Fruit fly (Drosophila melanogaster) whole organism, embryonic: ENCODE data around the gene Nepl14.

Experiments
- BtbVII ChIP-seq: fragments of 200-800 bp; sonication (Bioruptor generic); optimal IDR thresholded peaks from 3 replicates; lab custom pipeline; 2017; ENCODE audit warnings: missing biosample characterization, mild to moderate bottlenecking, missing genetic modification characterization
- CG1024 ChIP-seq: fragments of 200-800 bp; sonication (Bioruptor generic); IDR thresholded peaks from 2 replicates; pipeline ENCODE4 v1.3.6; 2022; ENCODE audit warnings: missing biosample characterization, missing genetic modification characterization
- CG10543 ChIP-seq: fragments of 200-800 bp; sonication (Bioruptor generic); optimal IDR thresholded peaks from 3 replicates; lab custom pipeline; 2017; ENCODE audit warnings: missing biosample characterization, mild to moderate bottlenecking, missing genetic modification characterization, moderate library complexity
- CG10959 ChIP-seq: fragments of 200-800 bp; sonication (Bioruptor generic); IDR thresholded peaks from 2 replicates; pipeline ENCODE4 v1.3.6; 2022; ENCODE audit warnings: missing biosample characterization, missing genetic modification characterization
- CG11398 ChIP-seq: fragments of 200-800 bp; sonication (Bioruptor generic); optimal IDR thresholded peaks from 2 replicates; lab custom pipeline; 2016; ENCODE audit warnings: missing biosample characterization, missing genetic modification characterization
- CG12104 ChIP-seq: fragments of 200-800 bp; sonication (Bioruptor generic); optimal IDR thresholded peaks from 3 replicates; lab custom pipeline; 2016; ENCODE audit warnings: missing biosample characterization, missing genetic modification characterization
- CG13775 ChIP-seq: fragments of 200-800 bp; sonication (Bioruptor generic); optimal IDR thresholded peaks from 3 replicates; lab custom pipeline; 2017; ENCODE audit warnings: missing biosample characterization, mild to moderate bottlenecking, missing genetic modification characterization
- CG13894 ChIP-seq: fragments of 200-800 bp; sonication (Bioruptor generic); optimal IDR thresholded peaks from 3 replicates; lab custom pipeline; 2018; ENCODE audit warnings: missing biosample characterization, mild to moderate bottlenecking, missing genetic modification characterization, moderate library complexity
- CG14710 ChIP-seq: fragments of 200-800 bp; sonication (Bioruptor generic); optimal IDR thresholded peaks from 3 replicates; lab custom pipeline; 2019; ENCODE audit warnings: missing biosample characterization, mild to moderate bottlenecking, missing genetic modification characterization, moderate library complexity
- CG15073 ChIP-seq: fragments of 200-800 bp; sonication (Bioruptor generic); optimal IDR thresholded peaks from 2 replicates; lab custom pipeline; 2016; ENCODE audit warnings: missing biosample characterization, missing genetic modification characterization
- CG15269 ChIP-seq: fragments of 200-800 bp; sonication (Bioruptor generic); optimal IDR thresholded peaks from 2 replicates; lab custom pipeline; 2018; ENCODE audit warnings: missing biosample characterization, mild to moderate bottlenecking, missing genetic modification characterization, moderate library complexity
- CG1792 ChIP-seq: fragments of 200-800 bp; sonication (Bioruptor generic); optimal IDR thresholded peaks from 2 replicates; lab custom pipeline; 2016; ENCODE audit warnings: missing biosample characterization, missing genetic modification characterization
- CG2116 ChIP-seq: fragments of 200-800 bp; sonication (Bioruptor generic); optimal IDR thresholded peaks from 3 replicates; lab custom pipeline; 2018; ENCODE audit warnings: missing biosample characterization, mild to moderate bottlenecking, missing genetic modification characterization
- CG2129 ChIP-seq: fragments of 200-800 bp; sonication (Bioruptor generic); IDR thresholded peaks from 2 replicates; pipeline ENCODE4 v1.3.6; 2022; ENCODE audit warnings: missing biosample characterization, missing genetic modification characterization; ENCODE audit not compliant: partially characterized antibody
- CG2678 ChIP-seq: fragments of 200-800 bp; sonication (Bioruptor generic); optimal IDR thresholded peaks from 3 replicates; lab custom pipeline; 2019; ENCODE audit warnings: missing biosample characterization, mild to moderate bottlenecking, missing genetic modification characterization, moderate library complexity
- CG2712 ChIP-seq: fragments of 200-800 bp; optimal IDR thresholded peaks from 3 replicates; lab custom pipeline; 2019; ENCODE audit warnings: missing biosample characterization, mild to moderate bottlenecking, missing genetic modification characterization, moderate library complexity
- CG2889 ChIP-seq: fragments of 200-800 bp; sonication (Bioruptor generic); IDR thresholded peaks from 3 replicates; pipeline ENCODE4 v1.3.6; 2022; ENCODE audit warnings: missing biosample characterization, missing genetic modification characterization
- CG30020 ChIP-seq: fragments of 200-800 bp; optimal IDR thresholded peaks from 2 replicates; lab custom pipeline; 2019; ENCODE audit warnings: missing biosample characterization, mild to moderate bottlenecking, missing genetic modification characterization, moderate library complexity
- CG3847 ChIP-seq: fragments of 200-800 bp; sonication (Bioruptor generic); IDR thresholded peaks from 2 replicates; pipeline ENCODE4 v1.3.6; 2022; ENCODE audit warnings: missing biosample characterization, missing genetic modification characterization
- CG42726 ChIP-seq: fragments of 200-800 bp; sonication (Bioruptor generic); IDR thresholded peaks from 2 replicates; pipeline ENCODE4 v1.3.6; 2022; ENCODE audit warnings: missing biosample characterization, missing genetic modification characterization; ENCODE audit not compliant: partially characterized antibody
- CG4424 ChIP-seq: fragments of 200-800 bp; sonication (Bioruptor generic); optimal IDR thresholded peaks from 3 replicates; lab custom pipeline; 2016; ENCODE audit warnings: missing biosample characterization, missing genetic modification characterization
- CG4854 ChIP-seq: fragments of 200-800 bp; sonication (Bioruptor generic); optimal IDR thresholded peaks from 2 replicates; lab custom pipeline; 2016; ENCODE audit warnings: missing biosample characterization, missing genetic modification characterization, inconsistent platforms
- CG7556 ChIP-seq: fragments of 200-800 bp; sonication (Bioruptor generic); optimal IDR thresholded peaks from 2 replicates; lab custom pipeline; 2017; ENCODE audit warnings: missing biosample characterization, mild to moderate bottlenecking, missing genetic modification characterization
- CG7839 ChIP-seq: fragments of 200-800 bp; sonication (Bioruptor generic); optimal IDR thresholded peaks from 3 replicates; lab custom pipeline; 2018; ENCODE audit warnings: missing biosample characterization, mild to moderate bottlenecking, missing genetic modification characterization, moderate library complexity
- CG9797 ChIP-seq: fragments of 200-800 bp; sonication (Bioruptor generic); optimal IDR thresholded peaks from 3 replicates; lab custom pipeline; 2018; ENCODE audit warnings: missing biosample characterization, mild to moderate bottlenecking, missing genetic modification characterization
- Dek ChIP-seq: fragments of 200-800 bp; sonication (Bioruptor generic); optimal IDR thresholded peaks from 3 replicates; lab custom pipeline; 2019; ENCODE audit warnings: missing biosample characterization, mild to moderate bottlenecking, missing genetic modification characterization, moderate library complexity
- HLHmδ ChIP-seq: fragments of 200-800 bp; sonication (Bioruptor generic); optimal IDR thresholded peaks from 2 replicates; lab custom pipeline; 2018; ENCODE audit warnings: missing biosample characterization, mild to moderate bottlenecking, missing genetic modification characterization, moderate library complexity
- Hr51 ChIP-seq, 2 experiments: fragments of 200-800 bp; sonication (Bioruptor generic); optimal IDR thresholded peaks; 2 replicates in 1 of 2; 3 replicates in 1 of 2; lab custom pipeline; 2016 to 2018; ENCODE audit warnings: missing biosample characterization in 2 of 2, missing genetic modification characterization in 2 of 2, mild to moderate bottlenecking in 1 of 2, moderate library complexity in 1 of 2
- Lhr ChIP-seq: fragments of 200-800 bp; sonication (Bioruptor generic); optimal IDR thresholded peaks from 3 replicates; lab custom pipeline; 2017; ENCODE audit warnings: mild to moderate bottlenecking, missing biosample characterization, missing genetic modification reagents, missing genetic modification characterization
- MBD-R2 ChIP-seq: fragments of 200-800 bp; sonication (Bioruptor generic); IDR thresholded peaks from 2 replicates; pipeline ENCODE4 v1.3.6; 2022; ENCODE audit warnings: missing biosample characterization, missing genetic modification characterization
- Pdp1 ChIP-seq, 2 experiments: fragments of 200-800 bp; sonication (Bioruptor generic); optimal IDR thresholded peaks; 3 replicates each; lab custom pipeline; 2016; ENCODE audit warnings: missing biosample characterization in 2 of 2, missing genetic modification characterization in 2 of 2, mild to moderate bottlenecking in 1 of 2, moderate library complexity in 1 of 2
- Ptx1 ChIP-seq: fragments of 200-800 bp; sonication (Bioruptor generic); IDR thresholded peaks from 2 replicates; pipeline ENCODE4 v1.3.6; 2022; ENCODE audit warnings: missing biosample characterization, missing genetic modification characterization
- Stat92E ChIP-seq, 3 experiments: fragments of >200 bp in 2 of 3; fragments of 200-800 bp in 1 of 3; sonication (Bioruptor generic) in 1 of 3; optimal IDR thresholded peaks; 2 replicates each; lab custom pipeline; 2017 to 2019; ENCODE audit warnings: missing biosample characterization in 3 of 3, missing genetic modification characterization in 3 of 3, mild to moderate bottlenecking in 1 of 3, moderate library complexity in 1 of 3
- Xbp1 ChIP-seq: fragments of 200-800 bp; sonication (Bioruptor generic); optimal IDR thresholded peaks from 3 replicates; lab custom pipeline; 2016; ENCODE audit warnings: missing biosample characterization, mild to moderate bottlenecking, missing genetic modification characterization
- caup ChIP-seq: fragments of 200-800 bp; sonication (Bioruptor generic); optimal IDR thresholded peaks from 3 replicates; lab custom pipeline; 2017; ENCODE audit warnings: missing biosample characterization, mild to moderate bottlenecking, missing genetic modification characterization, moderate library complexity; ENCODE audit not compliant: severe bottlenecking
- esg ChIP-seq: fragments of 200-800 bp; sonication (Bioruptor generic); conservative IDR thresholded peaks from 2 replicates; pipeline ENCODE4 v1.3.6; 2022; ENCODE audit warnings: missing biosample characterization, missing genetic modification characterization
- gem ChIP-seq: fragments of 200-800 bp; sonication (Bioruptor generic); optimal IDR thresholded peaks from 2 replicates; lab custom pipeline; 2019; ENCODE audit warnings: missing biosample characterization, mild to moderate bottlenecking, missing genetic modification characterization, moderate library complexity
- lov ChIP-seq, 2 experiments: fragments of 200-800 bp in 1 of 2; fragments of >200 bp in 1 of 2; sonication (Bioruptor generic) in 1 of 2; IDR thresholded peaks in 1 of 2; optimal IDR thresholded peaks in 1 of 2; 2 replicates in 1 of 2; 3 replicates in 1 of 2; pipeline versions ENCODE4 v1.3.6 to Lab custom; 2017 to 2022; ENCODE audit warnings: missing biosample characterization in 1 of 2, missing genetic modification characterization in 1 of 2
- nau ChIP-seq: fragments of 200-800 bp; sonication (Bioruptor generic); optimal IDR thresholded peaks from 3 replicates; lab custom pipeline; 2017; ENCODE audit warnings: missing biosample characterization, mild to moderate bottlenecking, missing genetic modification characterization, missing genetic modification reagents
- sd ChIP-seq: fragments of 200-800 bp; sonication (Bioruptor generic); optimal IDR thresholded peaks from 3 replicates; lab custom pipeline; 2018; ENCODE audit warnings: missing biosample characterization, mild to moderate bottlenecking, missing genetic modification characterization, moderate library complexity
- stc ChIP-seq: fragments of 200-800 bp; sonication (Bioruptor generic); IDR thresholded peaks from 2 replicates; pipeline ENCODE4 v1.3.6; 2022; ENCODE audit warnings: missing biosample characterization, missing genetic modification characterization
- vnd ChIP-seq: fragments of 200-800 bp; sonication (Bioruptor generic); IDR thresholded peaks from 3 replicates; pipeline ENCODE4 v1.3.6; 2022; ENCODE audit warnings: missing biosample characterization, missing genetic modification characterization; ENCODE audit not compliant: partially characterized antibody
- vvl ChIP-seq: fragments of 200-800 bp; sonication (Bioruptor generic); IDR thresholded peaks from 2 replicates; pipeline ENCODE4 v1.3.6; 2022; ENCODE audit warnings: missing biosample characterization, missing genetic modification characterization
- zen2 ChIP-seq: fragments of 200-800 bp; sonication (Bioruptor generic); IDR thresholded peaks from 3 replicates; pipeline ENCODE4 v1.3.6; 2022; ENCODE audit warnings: missing biosample characterization, missing genetic modification characterization; ENCODE audit not compliant: partially characterized antibody
- zfh1 ChIP-seq: fragments of 200-800 bp; sonication (Bioruptor generic); IDR thresholded peaks from 3 replicates; pipeline ENCODE4 v1.3.6; 2022; ENCODE audit warnings: missing biosample characterization, missing genetic modification characterization

Nepl14 gene

dm6 chr3R:22726031-22726770 lies 37.3 kb downstream of the Nepl14 start, which contains the start of gene RNF220 (continued):
- TF ChIP-seq CG4424 (GFP tag; lab: Kevin White, UChicago) (peak; percentile 31), Lhr (GFP tag; lab: Kevin White, UChicago) (peak; percentile 2), CG42726 (GFP tag; lab: Robert Waterston, UW) (peak; percentile 68), CG2678 (peak; percentile 35), Dek (peak; percentile 40), stc (GFP tag; lab: Robert Waterston, UW) (no peak), CG1024 (GFP tag; lab: Robert Waterston, UW) (no peak), sd (tag; lab: Kevin White, UChicago) (no peak), CG12104 (GFP tag; lab: Kevin White, UChicago) (no peak), Pdp1 (GFP tag; optimal IDR thresholded peaks at IDR 0.05; lab: Kevin White, UChicago) (peak in 1 of 2 experiments; percentile 58), CG13894 (no peak), CG1792 (GFP tag; lab: Kevin White, UChicago) (no peak), CG9797 (GFP tag; lab: Kevin White, UChicago) (peak; percentile 59), CG30020 (tag; lab: Kevin White, UChicago) (peak; percentile 6), CG3847 (GFP tag; lab: Robert Waterston, UW) (no peak), CG15269 (tag; lab: Kevin White, UChicago) (peak; percentile 4), zen2 (GFP tag; lab: Robert Waterston, UW) (peak; percentile 60), CG2712 (peak; percentile 34), CG14710 (tag; lab: Kevin White, UChicago) (peak; percentile 56), CG7839 (tag; lab: Kevin White, UChicago) (peak; percentile 39), CG2889 (GFP tag; lab: Robert Waterston, UW) (no peak), vnd (peak; percentile 11), MBD-R2 (peak; percentile 45), Xbp1 (GFP tag; lab: Kevin White, UChicago) (peak; percentile 30)

DNA sequence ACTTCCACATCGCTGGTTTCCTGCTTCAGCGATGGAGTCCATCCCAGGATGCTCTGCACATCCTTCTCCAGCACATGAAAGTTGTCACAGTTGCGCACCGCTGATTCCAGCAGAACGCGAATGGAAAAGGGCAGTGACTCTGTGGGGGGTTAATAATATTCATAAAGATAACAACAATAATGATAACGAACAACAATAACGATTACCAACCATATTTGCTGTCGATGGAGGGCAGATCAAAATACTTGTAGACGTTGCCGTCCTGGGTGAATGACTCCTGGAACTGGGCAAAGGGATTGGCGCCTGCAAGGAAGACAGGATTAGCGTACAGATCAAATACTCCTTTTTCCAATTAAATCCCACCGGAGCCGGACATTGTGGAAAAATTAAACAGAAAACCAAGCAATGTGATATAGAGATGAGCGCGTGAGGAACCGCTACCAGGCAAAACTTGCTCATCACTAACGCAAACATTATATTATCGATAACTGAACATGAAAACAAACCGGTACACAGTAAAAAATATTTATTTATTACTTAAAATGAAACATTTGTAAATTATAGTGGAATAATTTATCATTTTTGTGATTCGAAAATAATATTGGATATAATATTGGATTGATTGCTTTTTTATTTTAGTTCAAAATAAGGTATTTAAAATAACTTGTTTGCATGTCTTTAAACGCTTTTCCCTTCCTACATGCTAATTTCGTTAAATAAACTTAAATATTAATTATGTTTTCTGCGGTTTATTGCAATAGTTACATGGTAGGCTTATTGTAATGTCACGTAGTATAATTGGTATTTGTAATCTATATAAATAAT lies 39.1 kb downstream of the Nepl14 start, which contains the start of gene Irp-1A:
Irp-1A (minus strand) TSS at position 439 of the 825 bp plus-strand sequence.
- TF ChIP-seq caup (peak; percentile 62), CG11398 (no peak), CG2129 (GFP tag; lab: Robert Waterston, UW) (peak; percentile 71), CG2116 (GFP tag; lab: Kevin White, UChicago) (peak; percentile 73), CG7556 (GFP tag; lab: Kevin White, UChicago) (peak; percentile 77), CG10959 (GFP tag; lab: Robert Waterston, UW) (no peak), Ptx1 (peak; percentile 80), Hr51 (GFP tag; optimal IDR thresholded peaks at IDR 0.05; lab: Kevin White, UChicago) (peak; percentile 28 to 87), gem (tag; lab: Kevin White, UChicago) (peak; percentile 90), CG15073 (GFP tag; lab: Kevin White, UChicago) (no peak), lov (optimal IDR thresholded peaks at IDR 0.05; lab: Kevin White, UChicago) (no peak), lov (GFP tag; IDR thresholded peaks at IDR 0.05; lab: Robert Waterston, UW) (0 out of 3 replicates have a peak, but pooled peaks have one; percentile 57), CG10543 (GFP tag; lab: Kevin White, UChicago) (peak; percentile 42), vvl (GFP tag; lab: Robert Waterston, UW) (peak; percentile 90), CG2678 (peak; percentile 87), Stat92E (GFP tag; optimal IDR thresholded peaks at IDR 0.05; lab: Kevin White, UChicago) (no peak), nau (GFP tag; lab: Kevin White, UChicago) (peak; percentile 11), BtbVII (GFP tag; lab: Kevin White, UChicago) (peak; percentile 30), HLHmδ (GFP tag; lab: Kevin White, UChicago) (no peak), CG13775 (GFP tag; lab: Kevin White, UChicago) (peak; percentile 69), zfh1 (GFP tag; lab: Robert Waterston, UW) (peak; percentile 51; the same call in 1 of the 3 replicates), CG4854 (no peak), esg (GFP tag; lab: Robert Waterston, UW) (peak; percentile 47; the same call in 1 of the 2 replicates)
